ENCODE assay signal across 1 fruit fly cellular context in genomic region chrX:9080962-9081361, dm6.
TF ChIP-seq lines count a peak whose summit lies in the region.

CG7246 (minus strand) TSS chrX:9081057.
HP1b (plus strand) TSS chrX:9081063.

TF ChIP-seq in whole organism, embryonic, 481 proteins besides CTCF, POLR2A, EP300 and RAD21 (continued from another document):
- peak; percentile 71 for TF ChIP-seq CG16813 (GFP tag; IDR thresholded peaks at IDR 0.05; lab: Robert Waterston, UW; ENCODE audit: partially characterized antibody)
- peak; percentile 74 for TF ChIP-seq CG2678 (tag; optimal IDR thresholded peaks at IDR 0.05; lab: Kevin White, UChicago)
- TF ChIP-seq CG34376 (GFP tag; optimal IDR thresholded peaks at IDR 0.05; lab: Kevin White, UChicago) = peak; percentile 19
- TF ChIP-seq Usf (GFP tag; optimal IDR thresholded peaks at IDR 0.05; lab: Kevin White, UChicago) = no peak
- no peak for TF ChIP-seq gcm2 (GFP tag; optimal IDR thresholded peaks at IDR 0.05; lab: Kevin White, UChicago)
- peak in 1 of 2 experiments; percentile 9 for TF ChIP-seq crp (GFP tag; optimal IDR thresholded peaks at IDR 0.05; lab: Kevin White, UChicago)
- peak; percentile 48 for TF ChIP-seq slou (GFP tag; optimal IDR thresholded peaks at IDR 0.05; lab: Kevin White, UChicago)
- peak; percentile 84 for TF ChIP-seq CG32532 (GFP tag; IDR thresholded peaks at IDR 0.05; lab: Robert Waterston, UW)
- peak; percentile 33 for TF ChIP-seq fu2 (GFP tag; optimal IDR thresholded peaks at IDR 0.05; lab: Kevin White, UChicago)
- TF ChIP-seq CG33213 (GFP tag; optimal IDR thresholded peaks at IDR 0.05; lab: Kevin White, UChicago) = no peak
- TF ChIP-seq Nf-YA (GFP tag; IDR thresholded peaks at IDR 0.05; lab: Robert Waterston, UW) = peak; percentile 72
- no peak for TF ChIP-seq CG6813 (GFP tag; optimal IDR thresholded peaks at IDR 0.05; lab: Kevin White, UChicago)
- peak; percentile 48 for TF ChIP-seq CG10462 (GFP tag; optimal IDR thresholded peaks at IDR 0.05; lab: Kevin White, UChicago)
- peak; percentile 64 for TF ChIP-seq CG4617 (GFP tag; optimal IDR thresholded peaks at IDR 0.05; lab: Kevin White, UChicago; ENCODE audit: borderline replicate concordance)
- TF ChIP-seq h (optimal IDR thresholded peaks at IDR 0.05; lab: Kevin White, UChicago) = no peak
- peak; percentile 75; the same call in 2 of the 3 replicates for TF ChIP-seq Doc3 (GFP tag; IDR thresholded peaks at IDR 0.05; lab: Robert Waterston, UW; ENCODE audit: partially characterized antibody)
- peak; percentile 61 for TF ChIP-seq Hsf (GFP tag; optimal IDR thresholded peaks at IDR 0.05; lab: Kevin White, UChicago)
- TF ChIP-seq croc (GFP tag; conservative IDR thresholded peaks at IDR 0.05; lab: Robert Waterston, UW) = peak; percentile 37; the same call in 1 of the 3 replicates
- peak in 1 of 3 experiments; percentile 56 for TF ChIP-seq lola (GFP tag; optimal IDR thresholded peaks at IDR 0.05; lab: Kevin White, UChicago)
- TF ChIP-seq Atf6 (GFP tag; IDR thresholded peaks at IDR 0.05; lab: Robert Waterston, UW) = peak; percentile 65
- TF ChIP-seq Antp (GFP tag; optimal IDR thresholded peaks at IDR 0.05; lab: Kevin White, UChicago) = peak; percentile 51
- TF ChIP-seq CG12769 (tag; optimal IDR thresholded peaks at IDR 0.05; lab: Kevin White, UChicago) = no peak
- peak; percentile 8; the same call in 1 of the 2 replicates for TF ChIP-seq dan (GFP tag; IDR thresholded peaks at IDR 0.05; lab: Robert Waterston, UW)
- peak; percentile 75 for TF ChIP-seq CG14710 (tag; optimal IDR thresholded peaks at IDR 0.05; lab: Kevin White, UChicago)
- peak; percentile 49; the same call in 1 of the 2 replicates for TF ChIP-seq E2f1 (GFP tag; IDR thresholded peaks at IDR 0.05; lab: Robert Waterston, UW)
- peak; percentile 64 for TF ChIP-seq ewg (GFP tag; optimal IDR thresholded peaks at IDR 0.05; lab: Kevin White, UChicago)
- peak; percentile 14 for TF ChIP-seq CG1233 (GFP tag; optimal IDR thresholded peaks at IDR 0.05; lab: Kevin White, UChicago)
- no peak for TF ChIP-seq Nf-YB (GFP tag; optimal IDR thresholded peaks at IDR 0.05; lab: Kevin White, UChicago)
- no peak for TF ChIP-seq CG3995 (GFP tag; optimal IDR thresholded peaks at IDR 0.05; lab: Kevin White, UChicago)
- TF ChIP-seq chm (GFP tag; IDR thresholded peaks at IDR 0.05; lab: Robert Waterston, UW) = no peak
- no peak for TF ChIP-seq CG17568 (GFP tag; optimal IDR thresholded peaks at IDR 0.05; lab: Kevin White, UChicago)
- peak; percentile 68; the same call in 1 of the 2 replicates for TF ChIP-seq amos (GFP tag; IDR thresholded peaks at IDR 0.05; lab: Robert Waterston, UW; ENCODE audit: partially characterized antibody)
- no peak for TF ChIP-seq CG1792 (GFP tag; optimal IDR thresholded peaks at IDR 0.05; lab: Kevin White, UChicago)
- peak; percentile 69 for TF ChIP-seq B-H2 (GFP tag; optimal IDR thresholded peaks at IDR 0.05; lab: Kevin White, UChicago)
- peak; percentile 71 for TF ChIP-seq lmd (GFP tag; IDR thresholded peaks at IDR 0.05; lab: Robert Waterston, UW)
- no peak for TF ChIP-seq CG16863 (GFP tag; optimal IDR thresholded peaks at IDR 0.05; lab: Kevin White, UChicago)
- TF ChIP-seq CG4730 (GFP tag; IDR thresholded peaks at IDR 0.05; lab: Robert Waterston, UW) = peak; percentile 71
- peak; percentile 81 for TF ChIP-seq CG17829 (tag; optimal IDR thresholded peaks at IDR 0.05; lab: Kevin White, UChicago)
- TF ChIP-seq CG13296 (GFP tag; optimal IDR thresholded peaks at IDR 0.05; lab: Kevin White, UChicago) = peak; percentile 63
- TF ChIP-seq dmrt11E (tag; optimal IDR thresholded peaks at IDR 0.05; lab: Kevin White, UChicago) = peak; percentile 54
- TF ChIP-seq CG9215 (GFP tag; IDR thresholded peaks at IDR 0.05; lab: Robert Waterston, UW) = peak; percentile 71
- 0 out of 3 replicates have a peak, but pooled peaks have one; percentile 57 for TF ChIP-seq hb (GFP tag; IDR thresholded peaks at IDR 0.05; lab: Robert Waterston, UW; ENCODE audit: partially characterized antibody)
- TF ChIP-seq CG8478 (optimal IDR thresholded peaks at IDR 0.05; lab: Kevin White, UChicago) = no peak
- no peak for TF ChIP-seq CG3163 (GFP tag; optimal IDR thresholded peaks at IDR 0.05; lab: Kevin White, UChicago)
- TF ChIP-seq CG11695 (GFP tag; IDR thresholded peaks at IDR 0.05; lab: Robert Waterston, UW) = peak; percentile 53; the same call in 1 of the 3 replicates
- peak; percentile 74 for TF ChIP-seq CG30403 (GFP tag; optimal IDR thresholded peaks at IDR 0.05; lab: Kevin White, UChicago)
- TF ChIP-seq Tbp (GFP tag; optimal IDR thresholded peaks at IDR 0.05; lab: Kevin White, UChicago) = no peak
- peak; percentile 70 for TF ChIP-seq Sox102F (GFP tag; optimal IDR thresholded peaks at IDR 0.05; lab: Kevin White, UChicago)
- peak; percentile 77 for TF ChIP-seq Dbx (GFP tag; IDR thresholded peaks at IDR 0.05; lab: Robert Waterston, UW)
- no peak for TF ChIP-seq onecut (GFP tag; IDR thresholded peaks at IDR 0.05; lab: Robert Waterston, UW)
- no peak for TF ChIP-seq tll (GFP tag; optimal IDR thresholded peaks at IDR 0.05; lab: Kevin White, UChicago)
- TF ChIP-seq Trl (optimal IDR thresholded peaks at IDR 0.05; lab: Kevin White, UChicago) = no peak
- peak; percentile 38 for TF ChIP-seq Trl (GFP tag; optimal IDR thresholded peaks at IDR 0.05; lab: Kevin White, UChicago)
- TF ChIP-seq caup (GFP tag; optimal IDR thresholded peaks at IDR 0.05; lab: Kevin White, UChicago; ENCODE audit: severe bottlenecking) = peak; percentile 73
- no peak for TF ChIP-seq CG8359 (GFP tag; optimal IDR thresholded peaks at IDR 0.05; lab: Kevin White, UChicago; ENCODE audit: borderline replicate concordance)
- TF ChIP-seq CG4404 (GFP tag; IDR thresholded peaks at IDR 0.05; lab: Robert Waterston, UW) = peak; percentile 60
- TF ChIP-seq jigr1 (GFP tag; IDR thresholded peaks at IDR 0.05; lab: Robert Waterston, UW) = no peak
- no peak for TF ChIP-seq Lhr (GFP tag; optimal IDR thresholded peaks at IDR 0.05; lab: Kevin White, UChicago)
- peak; percentile 73 for TF ChIP-seq trem (tag; optimal IDR thresholded peaks at IDR 0.05; lab: Kevin White, UChicago)
- TF ChIP-seq CG14965 (GFP tag; optimal IDR thresholded peaks at IDR 0.05; lab: Kevin White, UChicago; ENCODE audit: borderline replicate concordance) = no peak
- peak; percentile 45 for TF ChIP-seq bab2 (GFP tag; optimal IDR thresholded peaks at IDR 0.05; lab: Kevin White, UChicago)
- no peak for TF ChIP-seq mld (GFP tag; IDR thresholded peaks at IDR 0.05; lab: Robert Waterston, UW; ENCODE audit: partially characterized antibody)
- peak; percentile 84 for TF ChIP-seq knrl (GFP tag; IDR thresholded peaks at IDR 0.05; lab: Robert Waterston, UW; ENCODE audit: partially characterized antibody)
- no peak for TF ChIP-seq lov (optimal IDR thresholded peaks at IDR 0.05; lab: Kevin White, UChicago)
- no peak for TF ChIP-seq lov (GFP tag; IDR thresholded peaks at IDR 0.05; lab: Robert Waterston, UW)
- TF ChIP-seq Dip3 (GFP tag; optimal IDR thresholded peaks at IDR 0.05; lab: Kevin White, UChicago) = peak; percentile 47
- TF ChIP-seq ems (GFP tag; optimal IDR thresholded peaks at IDR 0.05; lab: Kevin White, UChicago) = peak; percentile 59
- peak; percentile 38; the same call in 1 of the 2 replicates for TF ChIP-seq CG4360 (GFP tag; IDR thresholded peaks at IDR 0.05; lab: Robert Waterston, UW)
- TF ChIP-seq CG3281 (GFP tag; optimal IDR thresholded peaks at IDR 0.05; lab: Kevin White, UChicago) = peak; percentile 63
- TF ChIP-seq Hr78 (GFP tag; optimal IDR thresholded peaks at IDR 0.05; lab: Kevin White, UChicago) = no peak
- TF ChIP-seq lab (GFP tag; optimal IDR thresholded peaks at IDR 0.05; lab: Kevin White, UChicago) = peak; percentile 78
- peak; percentile 77 for TF ChIP-seq Sry-δ (GFP tag; optimal IDR thresholded peaks at IDR 0.05; lab: Kevin White, UChicago)
- peak; percentile 1 for TF ChIP-seq CG1647 (GFP tag; optimal IDR thresholded peaks at IDR 0.05; lab: Kevin White, UChicago)
- TF ChIP-seq CG17359 (tag; optimal IDR thresholded peaks at IDR 0.05; lab: Kevin White, UChicago) = peak; percentile 69
- peak; percentile 70 for TF ChIP-seq CoRest (tag; optimal IDR thresholded peaks at IDR 0.05; lab: Kevin White, UChicago)
- TF ChIP-seq Fer2 (tag; optimal IDR thresholded peaks at IDR 0.05; lab: Kevin White, UChicago) = peak; percentile 55
- no peak for TF ChIP-seq CG5180 (GFP tag; optimal IDR thresholded peaks at IDR 0.05; lab: Kevin White, UChicago)
- TF ChIP-seq CG1602 (GFP tag; optimal IDR thresholded peaks at IDR 0.05; lab: Kevin White, UChicago) = peak; percentile 45
- peak; percentile 74 for TF ChIP-seq CG14441 (GFP tag; IDR thresholded peaks at IDR 0.05; lab: Robert Waterston, UW)
- TF ChIP-seq Hr39 (optimal IDR thresholded peaks at IDR 0.05; lab: Kevin White, UChicago) = no peak
- no peak for TF ChIP-seq CG43689 (GFP tag; IDR thresholded peaks at IDR 0.05; lab: Robert Waterston, UW)
- TF ChIP-seq crol (GFP tag; IDR thresholded peaks at IDR 0.05; lab: Robert Waterston, UW) = no peak
- no peak for TF ChIP-seq CG31365 (tag; optimal IDR thresholded peaks at IDR 0.05; lab: Kevin White, UChicago)
- TF ChIP-seq CG11093 (GFP tag; IDR thresholded peaks at IDR 0.05; lab: Robert Waterston, UW) = peak; percentile 58; the same call in 1 of the 3 replicates
- no peak for TF ChIP-seq CG7786 (GFP tag; optimal IDR thresholded peaks at IDR 0.05; lab: Kevin White, UChicago)
- TF ChIP-seq bigmax (GFP tag; optimal IDR thresholded peaks at IDR 0.05; lab: Kevin White, UChicago) = no peak
- TF ChIP-seq wdn (GFP tag; IDR thresholded peaks at IDR 0.05; lab: Robert Waterston, UW) = peak; percentile 44; the same call in 1 of the 2 replicates
- peak; percentile 49 for TF ChIP-seq exex (tag; optimal IDR thresholded peaks at IDR 0.05; lab: Kevin White, UChicago)
- TF ChIP-seq ac (GFP tag; optimal IDR thresholded peaks at IDR 0.05; lab: Kevin White, UChicago) = no peak
- peak; percentile 42; the same call in 1 of the 2 replicates for TF ChIP-seq rib (GFP tag; IDR thresholded peaks at IDR 0.05; lab: Robert Waterston, UW)
- TF ChIP-seq CG17802 (tag; optimal IDR thresholded peaks at IDR 0.05; lab: Kevin White, UChicago) = peak; percentile 41
- TF ChIP-seq gro (GFP tag; optimal IDR thresholded peaks at IDR 0.05; lab: Kevin White, UChicago) = peak; percentile 17
- TF ChIP-seq Ssrp (tag; optimal IDR thresholded peaks at IDR 0.05; lab: Kevin White, UChicago) = peak; percentile 53
- TF ChIP-seq gsb-n (tag; optimal IDR thresholded peaks at IDR 0.05; lab: Kevin White, UChicago) = peak; percentile 42
- TF ChIP-seq CG10274 (GFP tag; optimal IDR thresholded peaks at IDR 0.05; lab: Kevin White, UChicago) = no peak
- peak; percentile 75 for TF ChIP-seq unc-4 (GFP tag; IDR thresholded peaks at IDR 0.05; lab: Robert Waterston, UW; ENCODE audit: partially characterized antibody)
- TF ChIP-seq grn (GFP tag; optimal IDR thresholded peaks at IDR 0.05; lab: Kevin White, UChicago) = no peak
- peak; percentile 14 for TF ChIP-seq CG8281 (tag; optimal IDR thresholded peaks at IDR 0.05; lab: Kevin White, UChicago)
- TF ChIP-seq jing (GFP tag; optimal IDR thresholded peaks at IDR 0.05; lab: Kevin White, UChicago) = no peak
- TF ChIP-seq CG1529 (GFP tag; optimal IDR thresholded peaks at IDR 0.05; lab: Kevin White, UChicago) = peak; percentile 37
- TF ChIP-seq Fer1 (GFP tag; optimal IDR thresholded peaks at IDR 0.05; lab: Kevin White, UChicago) = peak; percentile 68
- TF ChIP-seq CG8388 (GFP tag; optimal IDR thresholded peaks at IDR 0.05; lab: Kevin White, UChicago) = peak; percentile 50
- TF ChIP-seq CG6254 (GFP tag; optimal IDR thresholded peaks at IDR 0.05; lab: Kevin White, UChicago) = no peak
- peak; percentile 32 for TF ChIP-seq CG18764 (GFP tag; optimal IDR thresholded peaks at IDR 0.05; lab: Kevin White, UChicago)
- TF ChIP-seq Drgx (GFP tag; IDR thresholded peaks at IDR 0.05; lab: Robert Waterston, UW) = peak; percentile 64
- TF ChIP-seq stc (GFP tag; IDR thresholded peaks at IDR 0.05; lab: Robert Waterston, UW) = peak; percentile 74
- peak; percentile 79 for TF ChIP-seq Optix (GFP tag; IDR thresholded peaks at IDR 0.05; lab: Robert Waterston, UW)
- TF ChIP-seq Awh (GFP tag; IDR thresholded peaks at IDR 0.05; lab: Robert Waterston, UW) = 0 out of 2 replicates have a peak, but pooled peaks have one; percentile 42
- peak; percentile 66 for TF ChIP-seq CG9727 (GFP tag; optimal IDR thresholded peaks at IDR 0.05; lab: Kevin White, UChicago)
- TF ChIP-seq Abd-B (GFP tag; optimal IDR thresholded peaks at IDR 0.05; lab: Kevin White, UChicago) = peak; percentile 72
- TF ChIP-seq fd102C (GFP tag; optimal IDR thresholded peaks at IDR 0.05; lab: Kevin White, UChicago) = no peak
- TF ChIP-seq CG34224 (GFP tag; IDR thresholded peaks at IDR 0.05; lab: Robert Waterston, UW; ENCODE audit: partially characterized antibody) = peak; percentile 75
- peak; percentile 44 for TF ChIP-seq CG7556 (GFP tag; optimal IDR thresholded peaks at IDR 0.05; lab: Kevin White, UChicago)
